Worm (Caenorhabditis elegans): ENCODE data around the gene srj-7.

Gene srj-7

DNA sequence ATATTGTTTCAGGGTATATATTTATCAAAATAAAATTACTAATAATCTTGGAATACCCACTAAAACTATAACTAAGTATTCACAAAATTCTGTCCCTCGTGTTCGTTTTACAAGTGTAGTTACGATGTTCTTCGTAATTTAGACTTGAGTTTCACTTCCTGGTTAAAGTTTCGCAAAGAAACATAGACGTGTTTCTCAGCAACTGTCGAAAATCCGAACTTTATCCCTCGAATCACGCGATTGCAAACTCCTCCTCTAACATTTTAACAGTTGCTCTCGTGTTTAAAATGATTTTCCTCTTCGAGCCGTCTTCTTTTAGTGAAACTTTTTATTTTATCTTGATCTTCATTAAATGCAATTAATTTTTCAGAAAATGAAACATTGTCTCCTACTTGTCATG lies 35.2 kb downstream of the srj-7 start, which contains the start of gene T28A11.2:
TSS of gene T28A11.2 (plus strand) at position 371 of the 400 bp plus-strand sequence.
- TF ChIP-seq rnt-1 (tag; optimal IDR thresholded peaks at IDR 0.05) (no peak), pag-3 (tag; optimal IDR thresholded peaks at IDR 0.05; ENCODE audit: borderline replicate concordance) (no peak), zip-5 (tag; optimal IDR thresholded peaks at IDR 0.05) (no peak), ceh-31 (tag; optimal IDR thresholded peaks at IDR 0.05) (no peak)

ce11 chrV:3281523-3281922 lies 36.7 kb downstream of the srj-7 start, which contains the start of gene T28A11.25:
Gene T28A11.25, plus strand, starts transcription at chrV:3281823.
- TF ChIP-seq lin-11 (tag; optimal IDR thresholded peaks at IDR 0.05) (no peak), K02D7.2 (tag; optimal IDR thresholded peaks at IDR 0.05) (no peak), pax-1 (tag; optimal IDR thresholded peaks at IDR 0.05) (no peak), pha-4 (tag; optimal IDR thresholded peaks at IDR 0.05) (no peak), T23F11.4 (GFP tag; optimal IDR thresholded peaks at IDR 0.05) (no peak), unc-86 (tag; optimal IDR thresholded peaks at IDR 0.05) (no peak), unc-42 (tag; optimal IDR thresholded peaks at IDR 0.05) (no peak), pqm-1 (tag; optimal IDR thresholded peaks at IDR 0.05) (no peak), zip-5 (tag; optimal IDR thresholded peaks at IDR 0.05) (no peak), syd-9 (tag; optimal IDR thresholded peaks at IDR 0.05) (no peak), pat-9 (tag; optimal IDR thresholded peaks at IDR 0.05) (no peak), pros-1 (tag; optimal IDR thresholded peaks at IDR 0.05) (no peak), nhr-232 (tag; optimal IDR thresholded peaks at IDR 0.05) (no peak), Y22D7AL.16 (tag; optimal IDR thresholded peaks at IDR 0.05) (no peak), ceh-45 (GFP tag; IDR thresholded peaks at IDR 0.05) (no peak), C38D4.7 (GFP tag; optimal IDR thresholded peaks at IDR 0.05) (no peak)

DNA sequence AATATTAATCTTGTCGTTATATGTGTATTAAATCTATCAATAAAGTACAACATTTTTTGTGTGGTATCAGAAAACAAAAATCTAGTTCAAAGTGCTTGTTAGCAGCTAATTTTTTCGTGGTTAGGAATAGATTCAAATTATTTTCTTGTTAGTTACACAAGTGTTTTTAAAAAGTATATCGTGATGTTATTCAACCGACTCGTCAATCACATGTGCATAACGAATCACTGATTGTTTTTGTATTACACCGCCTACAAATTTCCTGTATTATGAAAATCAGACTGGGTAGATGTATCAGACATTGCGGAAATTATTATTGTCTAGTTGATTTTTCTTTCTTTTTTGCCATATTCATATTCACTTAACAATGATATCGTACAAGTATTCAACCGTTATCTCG lies 38.2 kb downstream of the srj-7 start, which contains the start of gene str-64:
TSS of gene str-64 (plus strand) at position 301 of the 400 bp plus-strand sequence.
- TF ChIP-seq sox-4 (tag; optimal IDR thresholded peaks at IDR 0.05) (no peak), ceh-30 (tag; optimal IDR thresholded peaks at IDR 0.05) (no peak), lim-6 (tag; optimal IDR thresholded peaks at IDR 0.05) (no peak), ceh-6 (GFP tag; optimal IDR thresholded peaks at IDR 0.05) (no peak), T23F11.4 (GFP tag; optimal IDR thresholded peaks at IDR 0.05) (no peak), gmeb-2 (tag; optimal IDR thresholded peaks at IDR 0.05) (no peak), ets-4 (tag; optimal IDR thresholded peaks at IDR 0.05) (no peak), hlh-15 (tag; optimal IDR thresholded peaks at IDR 0.05) (no peak), unc-3 (GFP tag; conservative IDR thresholded peaks at IDR 0.05) (no peak), unc-3 (tag; optimal IDR thresholded peaks at IDR 0.05) (no peak), pros-1 (tag; optimal IDR thresholded peaks at IDR 0.05) (no peak), ama-1 (optimal IDR thresholded peaks at IDR 0.05) (no peak), madf-2 (tag; optimal IDR thresholded peaks at IDR 0.05) (no peak), ceh-2 (tag; optimal IDR thresholded peaks at IDR 0.05) (no peak), ceh-45 (GFP tag; IDR thresholded peaks at IDR 0.05) (no peak), ahr-1 (tag; optimal IDR thresholded peaks at IDR 0.05) (no peak), nhr-11 (tag; optimal IDR thresholded peaks at IDR 0.05) (no peak), K09A11.1 (tag; optimal IDR thresholded peaks at IDR 0.05; ENCODE audit: insufficient read depth) (no peak), ceh-18 (tag; optimal IDR thresholded peaks at IDR 0.05) (no peak)

ce11 chrV:3284629-3285028 lies 39.8 kb downstream of the srj-7 start, which contains the start of gene F35F10.5:
Gene F35F10.5, plus strand, starts transcription at chrV:3284929.
- TF ChIP-seq che-1 (tag; optimal IDR thresholded peaks at IDR 0.05) (no peak), rnt-1 (tag; optimal IDR thresholded peaks at IDR 0.05) (no peak), lim-6 (tag; optimal IDR thresholded peaks at IDR 0.05) (no peak), nhr-232 (tag; optimal IDR thresholded peaks at IDR 0.05) (no peak), ztf-16 (tag; optimal IDR thresholded peaks at IDR 0.05) (no peak), pqm-1 (tag; optimal IDR thresholded peaks at IDR 0.05) (no peak), ceh-9 (tag; optimal IDR thresholded peaks at IDR 0.05) (no peak), pha-4 (tag; optimal IDR thresholded peaks at IDR 0.05) (no peak), pha-2 (tag; optimal IDR thresholded peaks at IDR 0.05) (no peak), hlh-15 (tag; optimal IDR thresholded peaks at IDR 0.05) (no peak), hlh-8 (tag; optimal IDR thresholded peaks at IDR 0.05) (no peak), pros-1 (tag; optimal IDR thresholded peaks at IDR 0.05) (no peak), dve-1 (tag; optimal IDR thresholded peaks at IDR 0.05) (no peak), ceh-48 (tag; optimal IDR thresholded peaks at IDR 0.05) (no peak), fax-1 (tag; optimal IDR thresholded peaks at IDR 0.05) (no peak), pag-3 (tag; optimal IDR thresholded peaks at IDR 0.05; ENCODE audit: borderline replicate concordance) (no peak), unc-42 (tag; optimal IDR thresholded peaks at IDR 0.05) (no peak), eyg-1 (tag; optimal IDR thresholded peaks at IDR 0.05) (no peak)

All from whole organism, late embryonic.